Fruit fly (Drosophila melanogaster): ENCODE measurements around the gene wac.

wac gene

dm6 chr3L:246644-247199 lies 11.3 kb upstream of the wac start (continued):
- TF ChIP-seq CG33213 (GFP tag; optimal IDR thresholded peaks at IDR 0.05), result peak; percentile 89
- no peak for TF ChIP-seq CG33557 (GFP tag; optimal IDR thresholded peaks at IDR 0.05)
- TF ChIP-seq lov (optimal IDR thresholded peaks at IDR 0.05), result no peak
- TF ChIP-seq lov (GFP tag; IDR thresholded peaks at IDR 0.05), result peak; percentile 76; the same call in 2 of the 3 replicates
- TF ChIP-seq Ravus (GFP tag; IDR thresholded peaks at IDR 0.05), result no peak
- no peak; the same call in none of the 2 replicates for TF ChIP-seq H2.0 (GFP tag; IDR thresholded peaks at IDR 0.05)
- TF ChIP-seq CG14965 (GFP tag; optimal IDR thresholded peaks at IDR 0.05; ENCODE audit: borderline replicate concordance), result no peak
- no peak for TF ChIP-seq HHEX (GFP tag; optimal IDR thresholded peaks at IDR 0.05)
- no peak for TF ChIP-seq pita (GFP tag; optimal IDR thresholded peaks at IDR 0.05)
- peak; percentile 54 for TF ChIP-seq unc-4 (GFP tag; IDR thresholded peaks at IDR 0.05; ENCODE audit: partially characterized antibody)
- TF ChIP-seq Meics (GFP tag; optimal IDR thresholded peaks at IDR 0.05), result no peak
- TF ChIP-seq CG7271 (tag; optimal IDR thresholded peaks at IDR 0.05), result no peak
- no peak for TF ChIP-seq NfI (GFP tag; optimal IDR thresholded peaks at IDR 0.05)
- TF ChIP-seq mirr (GFP tag; optimal IDR thresholded peaks at IDR 0.05), result no peak
- TF ChIP-seq CG12769 (tag; optimal IDR thresholded peaks at IDR 0.05), result no peak
- no peak for TF ChIP-seq CG4328 (GFP tag; optimal IDR thresholded peaks at IDR 0.05)
- no peak for TF ChIP-seq al (GFP tag; IDR thresholded peaks at IDR 0.05)
- TF ChIP-seq tna (GFP tag; IDR thresholded peaks at IDR 0.05; ENCODE audit: partially characterized antibody), result peak; percentile 71
- no peak for TF ChIP-seq run (tag; optimal IDR thresholded peaks at IDR 0.05)
- peak; percentile 50 for TF ChIP-seq Atf-2 (GFP tag; optimal IDR thresholded peaks at IDR 0.05)
- no peak for TF ChIP-seq Hr78 (GFP tag; optimal IDR thresholded peaks at IDR 0.05)
- TF ChIP-seq CG2889 (GFP tag; IDR thresholded peaks at IDR 0.05), result no peak
- peak; percentile 23 for TF ChIP-seq dmrt11E (tag; optimal IDR thresholded peaks at IDR 0.05)
- TF ChIP-seq CG7745 (tag; optimal IDR thresholded peaks at IDR 0.05), result no peak
- no peak for TF ChIP-seq ewg (GFP tag; optimal IDR thresholded peaks at IDR 0.05)
- TF ChIP-seq Kr (GFP tag; optimal IDR thresholded peaks at IDR 0.05), result no peak
- TF ChIP-seq CG14860 (GFP tag; IDR thresholded peaks at IDR 0.05; ENCODE audit: partially characterized antibody), result peak; percentile 67
- TF ChIP-seq br (optimal IDR thresholded peaks at IDR 0.05), result no peak
- TF ChIP-seq lbe (GFP tag; optimal IDR thresholded peaks at IDR 0.05), result peak; percentile 38
- TF ChIP-seq CG12659 (GFP tag; optimal IDR thresholded peaks at IDR 0.05), result peak; percentile 81
- peak; percentile 69 for TF ChIP-seq Opbp (GFP tag; IDR thresholded peaks at IDR 0.05; ENCODE audit: partially characterized antibody)
- TF ChIP-seq CG4404 (GFP tag; IDR thresholded peaks at IDR 0.05), result no peak
- no peak for TF ChIP-seq fd96Cb (tag; optimal IDR thresholded peaks at IDR 0.05)
- peak; percentile 96 for TF ChIP-seq Ets65A (GFP tag)
- TF ChIP-seq vnd (GFP tag; IDR thresholded peaks at IDR 0.05; ENCODE audit: partially characterized antibody), result no peak; the same call in 2 of the 3 replicates
- peak; percentile 26 for TF ChIP-seq CG16863 (GFP tag; optimal IDR thresholded peaks at IDR 0.05)
- TF ChIP-seq Blimp-1 (GFP tag; optimal IDR thresholded peaks at IDR 0.05), result no peak
- TF ChIP-seq CG11560 (tag; IDR thresholded peaks at IDR 0.05), result 0 out of 3 replicates have a peak, but pooled peaks have one; percentile 17
- TF ChIP-seq Fer2 (tag; optimal IDR thresholded peaks at IDR 0.05), result no peak
- peak; percentile 49 for TF ChIP-seq CG17829 (tag; optimal IDR thresholded peaks at IDR 0.05)
- no peak for TF ChIP-seq dan (GFP tag; IDR thresholded peaks at IDR 0.05)
- TF ChIP-seq wek (GFP tag; optimal IDR thresholded peaks at IDR 0.05), result no peak
- TF ChIP-seq ems (GFP tag; optimal IDR thresholded peaks at IDR 0.05), result peak; percentile 27
- TF ChIP-seq Dll (GFP tag; IDR thresholded peaks at IDR 0.05; ENCODE audit: partially characterized antibody), result peak; percentile 25; the same call in 2 of the 4 replicates
- TF ChIP-seq HmgD (GFP tag; optimal IDR thresholded peaks at IDR 0.05), result peak; percentile 51
- TF ChIP-seq Ptx1 (GFP tag; IDR thresholded peaks at IDR 0.05), result peak; percentile 22; the same call in 1 of the 2 replicates
- no peak; the same call in 2 of the 3 replicates for TF ChIP-seq CG17361 (GFP tag; IDR thresholded peaks at IDR 0.05)
- TF ChIP-seq fu2 (GFP tag; optimal IDR thresholded peaks at IDR 0.05), result peak; percentile 35
- TF ChIP-seq hb (GFP tag; IDR thresholded peaks at IDR 0.05; ENCODE audit: partially characterized antibody), result peak; percentile 79

All from whole organism, embryonic.